Fruit fly (Drosophila melanogaster): Measurements from ENCODE around the gene CG42354.

The CG42354 gene

dm6 chrX:16090179-16091144 is 14.3 kb downstream of the CG42354 start (continued):
- peak; percentile 84 for TF ChIP-seq phol (tag; optimal IDR thresholded peaks at IDR 0.05)
- TF ChIP-seq tap (tag; optimal IDR thresholded peaks at IDR 0.05): peak; percentile 92
- TF ChIP-seq pnt (GFP tag; optimal IDR thresholded peaks at IDR 0.05): peak; percentile 76
- TF ChIP-seq dimm (GFP tag; IDR thresholded peaks at IDR 0.05): peak; percentile 81
- peak; percentile 86 for TF ChIP-seq tx (GFP tag; optimal IDR thresholded peaks at IDR 0.05)
- TF ChIP-seq btn (GFP tag; optimal IDR thresholded peaks at IDR 0.05): peak; percentile 80
- peak; percentile 45 for TF ChIP-seq CG10462 (GFP tag; optimal IDR thresholded peaks at IDR 0.05)
- TF ChIP-seq CG13123 (GFP tag; optimal IDR thresholded peaks at IDR 0.05): peak; percentile 73
- TF ChIP-seq usp (GFP tag; optimal IDR thresholded peaks at IDR 0.05): no peak
- TF ChIP-seq salm (tag; optimal IDR thresholded peaks at IDR 0.05): peak; percentile 82
- TF ChIP-seq CG6175 (GFP tag; IDR thresholded peaks at IDR 0.05): peak; percentile 83; the same call in 2 of the 3 replicates
- peak; percentile 94 for TF ChIP-seq CG16779 (GFP tag; IDR thresholded peaks at IDR 0.05)
- TF ChIP-seq scrt (GFP tag; optimal IDR thresholded peaks at IDR 0.05): peak; percentile 81
- TF ChIP-seq dm (GFP tag; optimal IDR thresholded peaks at IDR 0.05): peak; percentile 63
- no peak for TF ChIP-seq nerfin-2 (GFP tag; IDR thresholded peaks at IDR 0.05; ENCODE audit: partially characterized antibody)
- TF ChIP-seq stwl (tag; optimal IDR thresholded peaks at IDR 0.05): no peak
- TF ChIP-seq CG3995 (GFP tag; optimal IDR thresholded peaks at IDR 0.05): peak; percentile 74
- no peak for TF ChIP-seq cg (GFP tag; optimal IDR thresholded peaks at IDR 0.05)
- peak in 1 of 2 experiments; percentile 23 for TF ChIP-seq crp (GFP tag; optimal IDR thresholded peaks at IDR 0.05)
- TF ChIP-seq nau (GFP tag; optimal IDR thresholded peaks at IDR 0.05): peak; percentile 77
- peak; percentile 55; the same call in 1 of the 2 replicates for TF ChIP-seq CG8765 (GFP tag; IDR thresholded peaks at IDR 0.05)
- TF ChIP-seq CG30431 (GFP tag; optimal IDR thresholded peaks at IDR 0.05): peak; percentile 76
- TF ChIP-seq CG15073 (GFP tag; optimal IDR thresholded peaks at IDR 0.05): peak; percentile 36
- peak; percentile 58 for TF ChIP-seq CG15601 (tag; optimal IDR thresholded peaks at IDR 0.05)
- TF ChIP-seq CG2199 (GFP tag; IDR thresholded peaks at IDR 0.05): peak; percentile 49; the same call in 1 of the 3 replicates
- TF ChIP-seq CG2712 (tag; optimal IDR thresholded peaks at IDR 0.05): peak; percentile 78
- TF ChIP-seq ci (GFP tag; IDR thresholded peaks at IDR 0.05): peak; percentile 94
- peak; percentile 70 for TF ChIP-seq CG18476 (GFP tag; optimal IDR thresholded peaks at IDR 0.05)
- no peak for TF ChIP-seq nom (GFP tag; optimal IDR thresholded peaks at IDR 0.05)
- TF ChIP-seq tna (GFP tag; IDR thresholded peaks at IDR 0.05; ENCODE audit: partially characterized antibody): no peak
- peak; percentile 86 for TF ChIP-seq CG6854 (GFP tag; optimal IDR thresholded peaks at IDR 0.05)
- peak; percentile 83 for TF ChIP-seq Xrp1 (GFP tag; IDR thresholded peaks at IDR 0.05)
- peak; percentile 88 for TF ChIP-seq BtbVII (GFP tag; optimal IDR thresholded peaks at IDR 0.05)
- TF ChIP-seq z (GFP tag; IDR thresholded peaks at IDR 0.05): no peak
- peak; percentile 85 for TF ChIP-seq CG14050 (GFP tag; IDR thresholded peaks at IDR 0.05)
- peak; percentile 91 for TF ChIP-seq ranshi (GFP tag; IDR thresholded peaks at IDR 0.05)
- TF ChIP-seq Ets97D (GFP tag; optimal IDR thresholded peaks at IDR 0.05): peak; percentile 64
- peak; percentile 89 to 94 for TF ChIP-seq Pdp1 (GFP tag; optimal IDR thresholded peaks at IDR 0.05)
- TF ChIP-seq Hr3 (GFP tag; optimal IDR thresholded peaks at IDR 0.05): peak; percentile 82
- TF ChIP-seq NK7.1 (GFP tag; optimal IDR thresholded peaks at IDR 0.05): peak; percentile 66
- peak; percentile 37 for TF ChIP-seq Spps (tag; optimal IDR thresholded peaks at IDR 0.05)
- TF ChIP-seq Drgx (GFP tag; IDR thresholded peaks at IDR 0.05): peak; percentile 88
- peak; percentile 85 for TF ChIP-seq CG12299 (tag; optimal IDR thresholded peaks at IDR 0.05)
- TF ChIP-seq CG2202 (tag; optimal IDR thresholded peaks at IDR 0.05): no peak
- no peak for TF ChIP-seq CG14860 (GFP tag; IDR thresholded peaks at IDR 0.05; ENCODE audit: partially characterized antibody)
- TF ChIP-seq otp (GFP tag; IDR thresholded peaks at IDR 0.05): peak; percentile 86
- TF ChIP-seq CG9727 (GFP tag; optimal IDR thresholded peaks at IDR 0.05): peak; percentile 80
- TF ChIP-seq HmgD (GFP tag; optimal IDR thresholded peaks at IDR 0.05): peak; percentile 62
